Fruit fly (Drosophila melanogaster) whole organism, embryonic: ENCODE measurements around the gene CG11726.
A peak's percentile ranks its signal among the peaks of the same experiment; 100 is the strongest.

Source experiments
- CG11247 ChIP-seq: fragments of 200-800 bp; sonication (Bioruptor generic); IDR thresholded peaks from 2 replicates; pipeline ENCODE4 v1.3.6; 2022; ENCODE audit warnings: missing biosample characterization, missing genetic modification characterization
- CG11456 ChIP-seq: fragments of 200-800 bp; sonication (Bioruptor generic); IDR thresholded peaks from 3 replicates; pipeline ENCODE4 v1.3.6; 2022; ENCODE audit warnings: missing biosample characterization, missing genetic modification characterization
- CG11695 ChIP-seq: fragments of 200-800 bp; sonication (Bioruptor generic); IDR thresholded peaks from 3 replicates; pipeline ENCODE4 v1.3.6; 2022; ENCODE audit warnings: missing biosample characterization, missing genetic modification characterization
- CG12769 ChIP-seq: fragments of 200-800 bp; sonication (Bioruptor generic); optimal IDR thresholded peaks from 2 replicates; lab custom pipeline; 2019; ENCODE audit warnings: missing biosample characterization, mild to moderate bottlenecking, missing genetic modification characterization, moderate library complexity
- CG13287 ChIP-seq: fragments of 200-800 bp; sonication (Bioruptor generic); IDR thresholded peaks from 2 replicates; pipeline ENCODE4 v1.3.6; 2022; ENCODE audit warnings: missing biosample characterization, missing genetic modification characterization; ENCODE audit not compliant: partially characterized antibody
- CG14441 ChIP-seq: fragments of 200-800 bp; sonication (Bioruptor generic); IDR thresholded peaks from 2 replicates; pipeline ENCODE4 v1.3.6; 2022; ENCODE audit warnings: missing biosample characterization, missing genetic modification characterization
- CG15073 ChIP-seq: fragments of 200-800 bp; sonication (Bioruptor generic); optimal IDR thresholded peaks from 2 replicates; lab custom pipeline; 2016; ENCODE audit warnings: missing biosample characterization, missing genetic modification characterization
- CG15601 ChIP-seq: fragments of 200-800 bp; sonication (Bioruptor generic); optimal IDR thresholded peaks from 3 replicates; lab custom pipeline; 2019; ENCODE audit warnings: missing biosample characterization, mild to moderate bottlenecking, missing genetic modification characterization, moderate library complexity
- CG2875 ChIP-seq: fragments of 200-800 bp; sonication (Bioruptor generic); optimal IDR thresholded peaks from 2 replicates; lab custom pipeline; 2017; ENCODE audit warnings: missing biosample characterization, mild to moderate bottlenecking, missing genetic modification characterization, missing genetic modification reagents
- CG30431 ChIP-seq: fragments of 200-800 bp; sonication (Bioruptor generic); optimal IDR thresholded peaks from 2 replicates; lab custom pipeline; 2017; ENCODE audit warnings: missing biosample characterization, missing genetic modification characterization
- CG31224 ChIP-seq: fragments of 200-800 bp; sonication (Bioruptor generic); IDR thresholded peaks from 2 replicates; pipeline ENCODE4 v1.3.6; 2022; ENCODE audit warnings: missing biosample characterization, missing genetic modification characterization
- CG4328 ChIP-seq: fragments of 200-800 bp; sonication (Bioruptor generic); optimal IDR thresholded peaks from 3 replicates; lab custom pipeline; 2017; ENCODE audit warnings: missing biosample characterization, missing genetic modification reagents, missing genetic modification characterization
- CG6175 ChIP-seq: fragments of 200-800 bp; sonication (Bioruptor generic); IDR thresholded peaks from 3 replicates; pipeline ENCODE4 v1.3.6; 2022; ENCODE audit warnings: missing biosample characterization, missing genetic modification characterization
- CG7745 ChIP-seq: fragments of 200-800 bp; sonication (Bioruptor generic); optimal IDR thresholded peaks from 2 replicates; lab custom pipeline; 2018; ENCODE audit warnings: missing biosample characterization, mild to moderate bottlenecking, missing genetic modification characterization, moderate library complexity
- CG9437 ChIP-seq: fragments of 200-800 bp; sonication (Bioruptor generic); optimal IDR thresholded peaks from 2 replicates; lab custom pipeline; 2018; ENCODE audit warnings: missing biosample characterization, mild to moderate bottlenecking, missing genetic modification characterization
- CG9797 ChIP-seq: fragments of 200-800 bp; sonication (Bioruptor generic); optimal IDR thresholded peaks from 3 replicates; lab custom pipeline; 2018; ENCODE audit warnings: missing biosample characterization, mild to moderate bottlenecking, missing genetic modification characterization
- CrebB ChIP-seq: fragments of 200-800 bp; sonication (Bioruptor generic); optimal IDR thresholded peaks from 3 replicates; lab custom pipeline; 2018; ENCODE audit warnings: missing biosample characterization, mild to moderate bottlenecking, missing genetic modification characterization
- ERR ChIP-seq: fragments of 200-800 bp; sonication (Bioruptor generic); optimal IDR thresholded peaks from 2 replicates; lab custom pipeline; 2016; ENCODE audit warnings: missing biosample characterization, missing genetic modification characterization
- Gsc ChIP-seq: fragments of 200-800 bp; sonication (Bioruptor generic); IDR thresholded peaks from 2 replicates; pipeline ENCODE4 v1.3.6; 2022; ENCODE audit warnings: missing biosample characterization, missing genetic modification characterization
- HLH3B ChIP-seq: fragments of 200-800 bp; sonication (Bioruptor generic); IDR thresholded peaks from 2 replicates; pipeline ENCODE4 v1.3.6; 2022; ENCODE audit warnings: missing biosample characterization, missing genetic modification characterization
- Kr ChIP-seq: fragments of 200-800 bp; sonication (Bioruptor generic); optimal IDR thresholded peaks from 2 replicates; lab custom pipeline; 2017; ENCODE audit warnings: missing biosample characterization, mild to moderate bottlenecking, missing genetic modification characterization
- Lim3 ChIP-seq: fragments of 200-800 bp; sonication (Bioruptor generic); IDR thresholded peaks from 2 replicates; pipeline ENCODE4 v1.3.6; 2022; ENCODE audit warnings: missing biosample characterization, missing genetic modification characterization
- Lpt ChIP-seq: fragments of >200 bp; optimal IDR thresholded peaks from 2 replicates; lab custom pipeline; 2018; ENCODE audit warnings: missing biosample characterization, missing genetic modification characterization
- Med ChIP-seq: fragments of 200-800 bp; sonication (Bioruptor generic); peaks from one replicate; lab custom pipeline; 2016; ENCODE audit warnings: missing biosample characterization, missing genetic modification characterization, mild to moderate bottlenecking, inconsistent platforms, moderate library complexity
- Scr ChIP-seq: fragments of 200-800 bp; sonication (Bioruptor generic); IDR thresholded peaks from 2 replicates; pipeline ENCODE4 v1.3.6; 2022; ENCODE audit warnings: missing biosample characterization, missing genetic modification characterization; ENCODE audit not compliant: partially characterized antibody
- Taf1 ChIP-seq: fragments of 200-800 bp; sonication (Bioruptor generic); IDR thresholded peaks from 2 replicates; pipeline ENCODE4 v1.3.6; 2022; ENCODE audit warnings: missing biosample characterization, missing genetic modification characterization
- Xrp1 ChIP-seq: fragments of 200-800 bp; sonication (Bioruptor generic); IDR thresholded peaks from 2 replicates; pipeline ENCODE4 v1.3.6; 2022; ENCODE audit warnings: missing biosample characterization, missing genetic modification characterization
- abd-A ChIP-seq: fragments of 200-800 bp; sonication (Bioruptor generic); optimal IDR thresholded peaks from 3 replicates; lab custom pipeline; 2019; ENCODE audit warnings: missing biosample characterization, mild to moderate bottlenecking, missing genetic modification characterization, moderate library complexity
- al ChIP-seq: fragments of 200-800 bp; sonication (Bioruptor generic); IDR thresholded peaks from 2 replicates; pipeline ENCODE4 v1.3.6; 2022; ENCODE audit warnings: missing biosample characterization, missing genetic modification characterization
- amos ChIP-seq: fragments of 200-800 bp; sonication (Bioruptor generic); IDR thresholded peaks from 2 replicates; pipeline ENCODE4 v1.3.6; 2022; ENCODE audit warnings: missing biosample characterization, missing genetic modification characterization; ENCODE audit not compliant: partially characterized antibody
- cg ChIP-seq: fragments of 200-800 bp; sonication (Bioruptor generic); optimal IDR thresholded peaks from 3 replicates; lab custom pipeline; 2019; ENCODE audit warnings: missing biosample characterization, mild to moderate bottlenecking, missing genetic modification characterization, moderate library complexity
- chinmo ChIP-seq: fragments of 200-800 bp; sonication (Bioruptor generic); IDR thresholded peaks from 4 replicates; pipeline ENCODE4 v1.3.6; 2022; ENCODE audit warnings: missing biosample characterization, missing genetic modification characterization; ENCODE audit not compliant: partially characterized antibody
- dimm ChIP-seq: fragments of 200-800 bp; sonication (Bioruptor generic); IDR thresholded peaks from 2 replicates; pipeline ENCODE4 v1.3.6; 2022; ENCODE audit warnings: missing biosample characterization, missing genetic modification characterization
- disco-r ChIP-seq: fragments of 200-800 bp; sonication (Bioruptor generic); optimal IDR thresholded peaks from 2 replicates; lab custom pipeline; 2016; ENCODE audit warnings: missing biosample characterization, missing genetic modification characterization
- ewg ChIP-seq: fragments of 200-800 bp; sonication (Bioruptor generic); optimal IDR thresholded peaks from 3 replicates; lab custom pipeline; 2017; ENCODE audit warnings: mild to moderate bottlenecking, missing biosample characterization, missing genetic modification reagents, missing genetic modification characterization
- ftz-f1 ChIP-seq: fragments of 200-800 bp; sonication (Bioruptor generic); optimal IDR thresholded peaks from 2 replicates; lab custom pipeline; 2016; ENCODE audit warnings: missing biosample characterization, missing genetic modification characterization
- grau ChIP-seq: fragments of 200-800 bp; optimal IDR thresholded peaks from 3 replicates; lab custom pipeline; 2019; ENCODE audit warnings: missing biosample characterization, mild to moderate bottlenecking, missing genetic modification characterization, moderate library complexity
- gsb ChIP-seq: fragments of 200-800 bp; sonication (Bioruptor generic); IDR thresholded peaks from 2 replicates; pipeline ENCODE4 v1.3.6; 2022; ENCODE audit warnings: missing biosample characterization, missing genetic modification characterization
- hth ChIP-seq: fragments of >200 bp; optimal IDR thresholded peaks from 2 replicates; lab custom pipeline; 2017; ENCODE audit warnings: inconsistent platforms
- klu ChIP-seq: fragments of 200-800 bp; sonication (Bioruptor generic); IDR thresholded peaks from 2 replicates; pipeline ENCODE4 v1.3.6; 2022; ENCODE audit warnings: missing biosample characterization, missing genetic modification characterization
- kni ChIP-seq: fragments of 200-800 bp; sonication (Bioruptor generic); optimal IDR thresholded peaks from 3 replicates; lab custom pipeline; 2017; ENCODE audit warnings: mild to moderate bottlenecking, missing biosample characterization, missing genetic modification reagents, missing genetic modification characterization
- lab ChIP-seq: fragments of 200-800 bp; sonication (Bioruptor generic); optimal IDR thresholded peaks from 3 replicates; lab custom pipeline; 2017; ENCODE audit warnings: missing biosample characterization, missing genetic modification characterization, mild to moderate bottlenecking, moderate library complexity, missing genetic modification reagents
- mam ChIP-seq: fragments of 200-800 bp; sonication (Bioruptor generic); optimal IDR thresholded peaks from 3 replicates; lab custom pipeline; 2016; ENCODE audit warnings: missing biosample characterization, missing genetic modification characterization
- pum ChIP-seq: fragments of 200-800 bp; sonication (Bioruptor generic); optimal IDR thresholded peaks from 2 replicates; lab custom pipeline; 2016; ENCODE audit warnings: missing biosample characterization, missing genetic modification characterization
- stwl ChIP-seq: fragments of 200-800 bp; sonication (Bioruptor generic); optimal IDR thresholded peaks from 3 replicates; lab custom pipeline; 2018; ENCODE audit warnings: missing biosample characterization, mild to moderate bottlenecking, missing genetic modification characterization, moderate library complexity
- sug ChIP-seq: fragments of 200-800 bp; optimal IDR thresholded peaks from 2 replicates; lab custom pipeline; 2019; ENCODE audit warnings: missing biosample characterization, mild to moderate bottlenecking, missing genetic modification characterization, moderate library complexity
- vnd ChIP-seq: fragments of 200-800 bp; sonication (Bioruptor generic); IDR thresholded peaks from 3 replicates; pipeline ENCODE4 v1.3.6; 2022; ENCODE audit warnings: missing biosample characterization, missing genetic modification characterization; ENCODE audit not compliant: partially characterized antibody
- vvl ChIP-seq: fragments of 200-800 bp; sonication (Bioruptor generic); IDR thresholded peaks from 2 replicates; pipeline ENCODE4 v1.3.6; 2022; ENCODE audit warnings: missing biosample characterization, missing genetic modification characterization
- z ChIP-seq: fragments of 200-800 bp; sonication (Bioruptor generic); IDR thresholded peaks from 3 replicates; pipeline ENCODE4 v1.3.6; 2022; ENCODE audit warnings: missing biosample characterization, missing genetic modification characterization

Gene CG11726

DNA sequence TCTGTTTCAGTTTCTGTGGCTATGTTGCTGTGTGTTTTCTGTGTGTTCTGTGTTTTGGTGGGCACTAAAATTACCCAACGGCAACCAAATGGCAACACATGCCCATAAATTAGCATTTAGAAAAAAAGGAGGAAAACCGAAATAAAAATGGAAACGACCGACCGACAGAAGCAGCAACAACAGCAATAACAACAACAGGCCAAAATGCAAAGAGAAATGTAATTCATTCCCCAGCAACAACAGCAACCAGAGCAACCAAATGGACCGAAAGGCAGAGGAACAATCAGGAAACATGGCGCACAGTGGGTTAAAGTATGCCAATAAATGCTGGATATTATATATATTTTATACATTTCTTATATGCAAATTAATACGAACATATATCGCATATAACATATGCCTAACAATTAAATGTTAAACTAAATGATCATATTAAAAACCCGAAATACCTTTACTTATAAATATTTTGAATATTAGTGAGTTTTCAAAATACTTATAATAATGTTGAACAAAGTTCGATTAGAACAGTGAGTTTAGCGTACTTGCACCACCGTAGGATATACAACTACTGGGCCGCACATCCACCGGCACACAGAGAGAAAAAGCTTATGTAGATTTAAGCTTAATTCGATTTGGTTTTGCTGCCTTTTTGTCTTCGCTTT is 5.4 kb upstream of the CG11726 start (continued):
- TF ChIP-seq CG9437 (GFP tag; lab: Kevin White, UChicago) (peak; percentile 49), CG7745 (tag; lab: Kevin White, UChicago) (no peak), ftz-f1 (GFP tag; lab: Kevin White, UChicago) (no peak), Kr (GFP tag; lab: Kevin White, UChicago) (no peak), lab (peak; percentile 4), z (GFP tag; lab: Robert Waterston, UW) (no peak), cg (GFP tag; lab: Kevin White, UChicago) (no peak), CG30431 (GFP tag; lab: Kevin White, UChicago) (no peak), amos (GFP tag; lab: Robert Waterston, UW) (no peak), Taf1 (GFP tag; lab: Robert Waterston, UW) (no peak), Gsc (GFP tag; lab: Robert Waterston, UW) (no peak), CG6175 (GFP tag; lab: Robert Waterston, UW) (no peak), CrebB (tag; lab: Kevin White, UChicago) (no peak), gsb (GFP tag; lab: Robert Waterston, UW) (no peak), Scr (GFP tag; lab: Robert Waterston, UW) (no peak), CG12769 (tag; lab: Kevin White, UChicago) (no peak), chinmo (GFP tag; lab: Robert Waterston, UW) (no peak), sug (tag; lab: Kevin White, UChicago) (peak; percentile 17), ewg (GFP tag; lab: Kevin White, UChicago) (no peak), mam (GFP tag; lab: Kevin White, UChicago) (no peak), grau (tag; lab: Kevin White, UChicago) (peak; percentile 67)
- TF ChIP-seq, all 482 proteins: peak for 143

DNA sequence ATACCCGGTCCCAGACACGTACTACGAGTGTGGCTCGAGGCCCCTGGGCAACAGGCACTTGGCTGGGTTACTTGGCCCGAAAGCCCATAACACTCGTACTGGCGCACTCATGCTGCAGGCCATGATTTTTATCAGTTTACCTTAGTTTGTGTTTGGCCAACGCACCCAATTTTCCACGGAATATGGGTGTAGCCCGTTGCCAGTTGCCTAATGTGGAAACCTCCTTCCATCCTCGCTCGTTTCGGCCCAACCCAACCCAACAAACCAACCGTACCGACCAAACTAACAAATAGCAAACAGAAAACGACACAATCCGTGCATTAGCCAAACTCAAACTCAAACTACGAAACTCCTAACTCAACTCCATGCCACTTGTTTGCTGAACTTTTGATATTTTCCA is 684 bp upstream of the CG11726 start:
- TF ChIP-seq CG15073 (GFP tag; lab: Kevin White, UChicago) (no peak), abd-A (tag; lab: Kevin White, UChicago) (no peak), CG11695 (GFP tag; lab: Robert Waterston, UW) (no peak), vnd (GFP tag; lab: Robert Waterston, UW) (no peak), CG15601 (no peak), klu (GFP tag; lab: Robert Waterston, UW) (no peak), HLH3B (GFP tag; lab: Robert Waterston, UW) (no peak), pum (GFP tag; lab: Kevin White, UChicago) (no peak), CG4328 (GFP tag; lab: Kevin White, UChicago) (no peak), Lpt (GFP tag; lab: Kevin White, UChicago) (no peak), disco-r (no peak), CG11247 (GFP tag; lab: Robert Waterston, UW) (0 out of 2 replicates have a peak, but pooled peaks have one; percentile 22), hth (lab: Kevin White, UChicago) (no peak), CG2875 (GFP tag; lab: Kevin White, UChicago) (no peak), CG13287 (GFP tag; lab: Robert Waterston, UW) (no peak), CG14441 (0 out of 2 replicates have a peak, but pooled peaks have one; percentile 20), al (GFP tag; lab: Robert Waterston, UW) (no peak), dimm (GFP tag; lab: Robert Waterston, UW) (no peak), z (GFP tag; lab: Robert Waterston, UW) (0 out of 3 replicates have a peak, but pooled peaks have one; percentile 8), ERR (no peak), Med (GFP tag; lab: Kevin White, UChicago) (peak; percentile 63), kni (peak; percentile 56), vvl (GFP tag; lab: Robert Waterston, UW) (no peak), CG31224 (GFP tag; lab: Robert Waterston, UW) (no peak), stwl (tag; lab: Kevin White, UChicago) (no peak), CG9797 (GFP tag; lab: Kevin White, UChicago) (no peak), Xrp1 (GFP tag; lab: Robert Waterston, UW) (no peak), Kr (GFP tag; lab: Kevin White, UChicago) (no peak), Lim3 (no peak), CG11456 (GFP tag; lab: Robert Waterston, UW) (peak; percentile 43; the same call in 1 of the 3 replicates), lab (peak; percentile 3)
